Worm (Caenorhabditis elegans) whole organism, young adult: ENCODE data around the gene vps-16.

Experiments
- B0035.1 ChIP-seq: sonication (generic microtip); optimal IDR thresholded peaks from 2 replicates; lab custom pipeline; 2016; ENCODE audit warnings: missing genetic modification characterization, mild to moderate bottlenecking, missing compliant biosample characterization, missing genotype, missing genetic modification reagents
- B0261.1 ChIP-seq: sonication (generic microtip); optimal IDR thresholded peaks from 2 replicates; lab custom pipeline; 2016; ENCODE audit warnings: mild to moderate bottlenecking, missing genetic modification characterization, moderate library complexity, missing compliant biosample characterization
- F22D6.2 ChIP-seq: sonication (generic microtip); optimal IDR thresholded peaks from 2 replicates; lab custom pipeline; 2016; ENCODE audit warnings: mild to moderate bottlenecking, missing genetic modification characterization, missing compliant biosample characterization
- F23B12.7 ChIP-seq: sonication (generic microtip); optimal IDR thresholded peaks from 2 replicates; lab custom pipeline; 2017; ENCODE audit warnings: missing genetic modification characterization, mild to moderate bottlenecking, missing compliant biosample characterization, antibody characterized with exemption, moderate library complexity; ENCODE audit not compliant: insufficient read depth
- F39B2.1 ChIP-seq: fragments of 200-800 bp; sonication (Bioruptor generic); IDR thresholded peaks from 2 replicates; pipeline ENCODE4 v1.3.6; 2022; ENCODE audit warnings: missing genetic modification reagents, missing genetic modification characterization, missing compliant biosample characterization
- F49E8.2 ChIP-seq: sonication (generic microtip); optimal IDR thresholded peaks from 3 replicates; lab custom pipeline; 2017; ENCODE audit warnings: missing genetic modification characterization, mild to moderate bottlenecking, missing compliant biosample characterization, antibody characterized with exemption, moderate library complexity; ENCODE audit not compliant: insufficient read depth
- F52B5.7 ChIP-seq: sonication (generic microtip); optimal IDR thresholded peaks from 2 replicates; lab custom pipeline; 2016; ENCODE audit warnings: mild to moderate bottlenecking, missing genetic modification characterization, missing compliant biosample characterization
- F57C9.4 ChIP-seq: sonication (generic microtip); optimal IDR thresholded peaks from 2 replicates; lab custom pipeline; 2017; ENCODE audit warnings: mild to moderate bottlenecking, missing genetic modification characterization, missing compliant biosample characterization
- K11D2.4 ChIP-seq: fragments of 200-800 bp; sonication (Bioruptor generic); IDR thresholded peaks from 2 replicates; pipeline ENCODE4 v1.3.6; 2022; ENCODE audit warnings: missing genetic modification reagents, missing genetic modification characterization, missing compliant biosample characterization
- T07F8.4 ChIP-seq: sonication (generic microtip); optimal IDR thresholded peaks from 2 replicates; lab custom pipeline; 2016; ENCODE audit warnings: mild to moderate bottlenecking, missing genetic modification characterization, moderate library complexity, missing compliant biosample characterization
- T26A5.8 ChIP-seq: sonication (generic microtip); optimal IDR thresholded peaks from 2 replicates; lab custom pipeline; 2016; ENCODE audit warnings: missing genetic modification characterization, missing compliant biosample characterization
- Y53F4B.3 ChIP-seq: fragments of 200-800 bp; sonication (Bioruptor generic); IDR thresholded peaks from 2 replicates; pipeline ENCODE4 v1.3.6; 2022; ENCODE audit warnings: missing genetic modification reagents, missing genetic modification characterization, missing compliant biosample characterization
- Y56A3A.18 ChIP-seq: fragments of 200-800 bp; sonication (Bioruptor generic); IDR thresholded peaks from 2 replicates; pipeline ENCODE4 v1.3.6; 2022; ENCODE audit warnings: missing genetic modification reagents, missing genetic modification characterization, missing compliant biosample characterization
- Y79H2A.3 ChIP-seq: fragments of 200-800 bp; sonication (Bioruptor generic); conservative IDR thresholded peaks from 2 replicates; pipeline ENCODE4 v1.3.6; 2022; ENCODE audit warnings: missing genetic modification reagents, missing genetic modification characterization, missing compliant biosample characterization
- ZK185.1 ChIP-seq: sonication (generic microtip); optimal IDR thresholded peaks from 2 replicates; lab custom pipeline; 2016; ENCODE audit warnings: mild to moderate bottlenecking, missing genetic modification characterization, missing compliant biosample characterization; ENCODE audit not compliant: poor library complexity, severe bottlenecking
- ama-1 ChIP-seq, 3 experiments: fragments of 150-350 bp in 1 of 3; sonication (generic microtip) in 2 of 3; optimal IDR thresholded peaks; 2 replicates each; lab custom pipeline; 2014 to 2018; ENCODE audit warnings: missing biosample characterization in 2 of 3, missing genetic modification characterization in 2 of 3, missing genetic modification reagents in 2 of 3
- bed-1 ChIP-seq: fragments of 200-800 bp; sonication (Bioruptor generic); IDR thresholded peaks from 2 replicates; pipeline ENCODE4 v1.3.6; 2022; ENCODE audit warnings: missing genetic modification reagents, missing genetic modification characterization, missing compliant biosample characterization
- cebp-1 ChIP-seq, 2 experiments: fragments of 200-800 bp in 1 of 2; sonication (Bioruptor generic) in 1 of 2; sonication (generic microtip) in 1 of 2; IDR thresholded peaks in 1 of 2; optimal IDR thresholded peaks in 1 of 2; 2 replicates each; pipeline versions ENCODE4 v1.3.6 to Lab custom; 2017 to 2022; ENCODE audit warnings: missing compliant biosample characterization in 2 of 2, missing genetic modification characterization in 2 of 2, mild to moderate bottlenecking in 1 of 2, missing genetic modification reagents in 1 of 2, moderate library complexity in 1 of 2
- cebp-2 ChIP-seq: fragments of 200-800 bp; sonication (Bioruptor generic); IDR thresholded peaks from 2 replicates; pipeline ENCODE4 v1.3.6; 2022; ENCODE audit warnings: missing genetic modification characterization, missing compliant biosample characterization
- ceh-79 ChIP-seq: sonication (generic microtip); optimal IDR thresholded peaks from 2 replicates; lab custom pipeline; 2017; ENCODE audit warnings: mild to moderate bottlenecking, missing genetic modification characterization, missing compliant biosample characterization
- ceh-91 ChIP-seq: fragments of 200-800 bp; sonication (Bioruptor generic); IDR thresholded peaks from 2 replicates; pipeline ENCODE4 v1.3.6; 2022; ENCODE audit warnings: missing genetic modification reagents, missing genetic modification characterization, missing compliant biosample characterization
- chd-7 ChIP-seq: sonication (generic microtip); optimal IDR thresholded peaks from 2 replicates; lab custom pipeline; 2016; ENCODE audit warnings: mild to moderate bottlenecking, missing genetic modification characterization, moderate library complexity, missing compliant biosample characterization
- efl-1 ChIP-seq: fragments of 150-350 bp; optimal IDR thresholded peaks from 2 replicates; lab custom pipeline; 2014; ENCODE audit warnings: missing biosample characterization, missing genetic modification reagents, missing genetic modification characterization
- egl-18 ChIP-seq: fragments of 200-800 bp; sonication (Bioruptor generic); IDR thresholded peaks from 2 replicates; pipeline ENCODE4 v1.3.6; 2022; ENCODE audit warnings: missing genetic modification reagents, missing genetic modification characterization, missing compliant biosample characterization
- egl-44 ChIP-seq: fragments of 200-800 bp; sonication (Bioruptor generic); IDR thresholded peaks from 2 replicates; pipeline ENCODE4 v1.3.6; 2022; ENCODE audit warnings: missing genetic modification reagents, missing genetic modification characterization, missing compliant biosample characterization
- fkh-3 ChIP-seq: sonication (generic microtip); optimal IDR thresholded peaks from 2 replicates; lab custom pipeline; 2016; ENCODE audit warnings: mild to moderate bottlenecking, missing genetic modification characterization, missing compliant biosample characterization
- him-1 ChIP-seq: sonication (generic microtip); optimal IDR thresholded peaks from 2 replicates; lab custom pipeline; 2016; ENCODE audit warnings: missing genotype, missing genetic modification reagents, missing genetic modification characterization, missing compliant biosample characterization
- hlh-26 ChIP-seq: fragments of 200-800 bp; sonication (Bioruptor generic); conservative IDR thresholded peaks from 2 replicates; pipeline ENCODE4 v1.3.6; 2022; ENCODE audit warnings: missing genetic modification reagents, missing genetic modification characterization, missing compliant biosample characterization
- hsf-1 ChIP-seq: fragments of 200-800 bp; sonication (Bioruptor generic); IDR thresholded peaks from 2 replicates; pipeline ENCODE4 v1.3.6; 2022; ENCODE audit warnings: missing genetic modification reagents, missing genetic modification characterization, missing compliant biosample characterization
- lag-1 ChIP-seq: fragments of 200-800 bp; sonication (Bioruptor generic); IDR thresholded peaks from 2 replicates; pipeline ENCODE4 v1.3.6; 2022; ENCODE audit warnings: missing genetic modification reagents, missing genetic modification characterization, missing compliant biosample characterization
- let-526 ChIP-seq: fragments of 200-800 bp; sonication (Bioruptor generic); IDR thresholded peaks from 2 replicates; pipeline ENCODE4 v1.3.6; 2022; ENCODE audit warnings: missing genetic modification reagents, missing genetic modification characterization, missing compliant biosample characterization
- lin-26 ChIP-seq: fragments of 200-800 bp; sonication (Bioruptor generic); IDR thresholded peaks from 2 replicates; pipeline ENCODE4 v1.3.6; 2022; ENCODE audit warnings: missing genetic modification reagents, missing genetic modification characterization, missing compliant biosample characterization
- lin-40 ChIP-seq: sonication (generic microtip); optimal IDR thresholded peaks from 2 replicates; lab custom pipeline; 2016; ENCODE audit warnings: missing genetic modification characterization, mild to moderate bottlenecking, missing compliant biosample characterization, missing genotype, missing genetic modification reagents
- lin-54 ChIP-seq: fragments of 200-800 bp; sonication (Bioruptor generic); optimal IDR thresholded peaks from 2 replicates; lab custom pipeline; 2018; ENCODE audit warnings: mild to moderate bottlenecking, missing genetic modification characterization, missing compliant biosample characterization
- lsl-1 ChIP-seq: fragments of 200-800 bp; sonication (Bioruptor generic); optimal IDR thresholded peaks from 2 replicates; lab custom pipeline; 2018; ENCODE audit warnings: mild to moderate bottlenecking, missing genetic modification characterization, moderate library complexity, missing compliant biosample characterization
- nhr-27 ChIP-seq: fragments of 200-800 bp; sonication (Bioruptor generic); optimal IDR thresholded peaks from 2 replicates; lab custom pipeline; 2018; ENCODE audit warnings: mild to moderate bottlenecking, missing genetic modification characterization, moderate library complexity, missing compliant biosample characterization
- pbrm-1 ChIP-seq: fragments of 200-800 bp; sonication (Bioruptor generic); IDR thresholded peaks from 2 replicates; pipeline ENCODE4 v1.3.6; 2022; ENCODE audit warnings: missing genetic modification reagents, missing genetic modification characterization, missing compliant biosample characterization
- sea-2 ChIP-seq: fragments of 200-800 bp; sonication (Bioruptor generic); IDR thresholded peaks from 2 replicates; pipeline ENCODE4 v1.3.6; 2022; ENCODE audit warnings: missing genetic modification characterization, missing compliant biosample characterization
- snpc-3.4 ChIP-seq: sonication (generic microtip); optimal IDR thresholded peaks from 2 replicates; lab custom pipeline; 2017; ENCODE audit warnings: missing genetic modification characterization, mild to moderate bottlenecking, missing compliant biosample characterization, antibody characterized with exemption, moderate library complexity, missing genotype, missing genetic modification reagents
- somi-1 ChIP-seq: fragments of 200-800 bp; sonication (Bioruptor generic); optimal IDR thresholded peaks from 2 replicates; lab custom pipeline; 2018; ENCODE audit warnings: mild to moderate bottlenecking, missing genetic modification characterization, missing compliant biosample characterization
- tbp1 ChIP-seq: fragments of 200-800 bp; sonication (Bioruptor generic); optimal IDR thresholded peaks from 2 replicates; lab custom pipeline; 2018; ENCODE audit warnings: mild to moderate bottlenecking, missing genetic modification characterization, missing compliant biosample characterization
- unc-130 ChIP-seq: sonication (generic microtip); optimal IDR thresholded peaks from 2 replicates; lab custom pipeline; 2016; ENCODE audit warnings: missing genetic modification reagents, missing genetic modification characterization, missing compliant biosample characterization
- xnd-1 ChIP-seq: sonication (generic microtip); optimal IDR thresholded peaks from 2 replicates; lab custom pipeline; 2016; ENCODE audit warnings: missing genotype, missing genetic modification reagents, missing genetic modification characterization, missing compliant biosample characterization
- zim-3 ChIP-seq: sonication (generic microtip); optimal IDR thresholded peaks from 2 replicates; lab custom pipeline; 2017; ENCODE audit warnings: mild to moderate bottlenecking, missing genetic modification characterization, moderate library complexity, missing compliant biosample characterization
- ztf-18 ChIP-seq: sonication (generic microtip); optimal IDR thresholded peaks from 2 replicates; lab custom pipeline; 2016; ENCODE audit warnings: missing genotype, mild to moderate bottlenecking, missing genetic modification characterization, missing compliant biosample characterization
- ztf-3 ChIP-seq: fragments of 200-800 bp; sonication (Bioruptor generic); optimal IDR thresholded peaks from 2 replicates; lab custom pipeline; 2018; ENCODE audit warnings: mild to moderate bottlenecking, missing genetic modification characterization, missing compliant biosample characterization
- ztf-6 ChIP-seq: fragments of 200-800 bp; sonication (Bioruptor generic); IDR thresholded peaks from 2 replicates; pipeline ENCODE4 v1.3.6; 2022; ENCODE audit warnings: missing genetic modification reagents, missing genetic modification characterization, missing compliant biosample characterization

Gene vps-16

ce11 chrIII:6464913-6465312, 31.9 kb downstream of the vps-16 start, which contains the start of gene nduf-2.2 (continued):
- TF ChIP-seq T26A5.8 (tag; lab: Kevin White, UChicago) (no peak), lin-54 (peak; percentile 24), tbp1 (GFP tag; lab: Kevin White, UChicago) (no peak), T07F8.4 (tag; lab: Kevin White, UChicago) (no peak), cebp-2 (GFP tag; lab: Robert Waterston, UW) (no peak), ZK185.1 (tag; lab: Kevin White, UChicago) (no peak), hlh-26 (GFP tag; lab: Robert Waterston, UW) (no peak), lin-26 (GFP tag; lab: Robert Waterston, UW) (no peak), Y53F4B.3 (GFP tag; lab: Robert Waterston, UW) (no peak), him-1 (tag; lab: Kevin White, UChicago) (no peak), unc-130 (GFP tag; lab: Kevin White, UChicago) (no peak), F57C9.4 (tag; lab: Kevin White, UChicago) (no peak), ceh-91 (GFP tag; lab: Robert Waterston, UW) (no peak), bed-1 (GFP tag; lab: Robert Waterston, UW) (no peak), ztf-6 (GFP tag; lab: Robert Waterston, UW) (no peak), F23B12.7 (no peak), ama-1 (optimal IDR thresholded peaks at IDR 0.05; lab: Kevin White, UChicago) (no peak), ama-1 (GFP tag; optimal IDR thresholded peaks at IDR 0.05; lab: Kevin White, UChicago) (no peak), ztf-3 (no peak), F52B5.7 (tag; lab: Kevin White, UChicago) (no peak), somi-1 (GFP tag; lab: Kevin White, UChicago) (no peak), egl-44 (no peak), lsl-1 (GFP tag; lab: Kevin White, UChicago) (peak; percentile 85), Y56A3A.18 (GFP tag; lab: Robert Waterston, UW) (no peak), B0035.1 (tag; lab: Kevin White, UChicago) (no peak), Y79H2A.3 (GFP tag; lab: Robert Waterston, UW) (no peak), fkh-3 (tag; lab: Kevin White, UChicago) (no peak), pbrm-1 (no peak), let-526 (no peak), lag-1 (GFP tag; lab: Robert Waterston, UW) (no peak), efl-1 (peak; percentile 6), egl-18 (GFP tag; lab: Robert Waterston, UW) (no peak), xnd-1 (tag; lab: Kevin White, UChicago) (peak; percentile 23), ztf-18 (tag; lab: Kevin White, UChicago) (no peak), nhr-27 (tag; lab: Kevin White, UChicago) (no peak), F49E8.2 (tag; lab: Kevin White, UChicago) (no peak), snpc-3.4 (tag; lab: Kevin White, UChicago) (no peak), lin-40 (no peak), F22D6.2 (tag; lab: Kevin White, UChicago) (no peak), zim-3 (tag; lab: Kevin White, UChicago) (no peak), ceh-79 (no peak), cebp-1 (GFP tag; IDR thresholded peaks at IDR 0.05; lab: Robert Waterston, UW) (no peak), cebp-1 (tag; optimal IDR thresholded peaks at IDR 0.05; lab: Kevin White, UChicago) (no peak), sea-2 (GFP tag; lab: Robert Waterston, UW) (no peak), B0261.1 (no peak), chd-7 (tag; lab: Kevin White, UChicago) (no peak), hsf-1 (GFP tag; lab: Robert Waterston, UW) (no peak), F39B2.1 (GFP tag; lab: Robert Waterston, UW) (no peak), K11D2.4 (no peak)
- TF ChIP-seq, all 124 proteins: peak for 7
